Worm (Caenorhabditis elegans): ENCODE data around the gene F55B11.4.

- TF ChIP-seq flt-1 (GFP tag; IDR thresholded peaks at IDR 0.05) (no peak), T22C8.4 (GFP tag; IDR thresholded peaks at IDR 0.05) (no peak)
Measured at ce11 chrIV:14395531-14395930, 35.2 kb downstream of the F55B11.4 start.

Measured in whole organism, midembryonic.